Worm (Caenorhabditis elegans) whole organism, L4 larva: ENCODE measurements around the gene acdh-12.

Experiments used
- T26A8.4 ChIP-seq: fragments of 200-800 bp; sonication (Bioruptor generic); IDR thresholded peaks from 2 replicates; pipeline ENCODE4 v1.3.6; 2022; ENCODE audit warnings: missing genetic modification characterization, missing compliant biosample characterization
- ama-1 ChIP-seq: fragments of 150-350 bp; optimal IDR thresholded peaks from 2 replicates; lab custom pipeline; 2014; ENCODE audit warnings: inconsistent platforms, mixed read lengths
- ctbp-1 ChIP-seq: fragments of 200-800 bp; sonication (Bioruptor generic); IDR thresholded peaks from 2 replicates; pipeline ENCODE4 v1.3.6; 2022; ENCODE audit warnings: missing genetic modification reagents, missing genetic modification characterization, missing compliant biosample characterization
- fos-1 ChIP-seq: fragments of 150-350 bp; optimal IDR thresholded peaks from 2 replicates; lab custom pipeline; 2014; ENCODE audit warnings: missing biosample characterization, missing genetic modification characterization
- hif-1 ChIP-seq, 2 experiments: sonication (generic microtip); optimal IDR thresholded peaks; 2 replicates each; lab custom pipeline; 2016 to 2017; ENCODE audit warnings: missing compliant biosample characterization in 2 of 2, missing genetic modification characterization in 2 of 2, missing genetic modification reagents in 2 of 2, missing genotype in 2 of 2, mild to moderate bottlenecking in 1 of 2
- madf-9 ChIP-seq: fragments of 200-800 bp; sonication (Bioruptor generic); conservative IDR thresholded peaks from 2 replicates; pipeline ENCODE4 v1.3.6; 2022; ENCODE audit warnings: missing genetic modification reagents, missing genetic modification characterization, missing compliant biosample characterization
- mxl-3 ChIP-seq: fragments of 200-800 bp; sonication (Bioruptor generic); optimal IDR thresholded peaks from 2 replicates; lab custom pipeline; 2018; ENCODE audit warnings: mild to moderate bottlenecking, missing genetic modification characterization, missing compliant biosample characterization
- nhr-11 ChIP-seq: fragments of 150-350 bp; optimal IDR thresholded peaks from 2 replicates; lab custom pipeline; 2014; ENCODE audit warnings: missing biosample characterization, missing genetic modification characterization
- nhr-48 ChIP-seq: sonication (generic microtip); optimal IDR thresholded peaks from 2 replicates; lab custom pipeline; 2016; ENCODE audit warnings: mild to moderate bottlenecking, missing genetic modification characterization, missing compliant biosample characterization
- pha-4 ChIP-seq, 2 experiments: fragments of 150-350 bp in 1 of 2; fragments of 200-800 bp in 1 of 2; sonication (Bioruptor generic) in 1 of 2; IDR thresholded peaks in 1 of 2; optimal IDR thresholded peaks in 1 of 2; 2 replicates each; pipeline versions ENCODE4 v1.3.6 to Lab custom; 2014 to 2022; ENCODE audit warnings: missing genetic modification characterization in 2 of 2, missing genetic modification reagents in 2 of 2, missing biosample characterization in 1 of 2, missing compliant biosample characterization in 1 of 2
- skn-1 ChIP-seq: fragments of 150-350 bp; optimal IDR thresholded peaks from 2 replicates; lab custom pipeline; 2014; ENCODE audit warnings: missing biosample characterization, missing genetic modification characterization
- snpc-4 ChIP-seq: fragments of 150-350 bp; optimal IDR thresholded peaks from 2 replicates; lab custom pipeline; 2014; ENCODE audit warnings: missing biosample characterization, missing genetic modification characterization

DNA sequence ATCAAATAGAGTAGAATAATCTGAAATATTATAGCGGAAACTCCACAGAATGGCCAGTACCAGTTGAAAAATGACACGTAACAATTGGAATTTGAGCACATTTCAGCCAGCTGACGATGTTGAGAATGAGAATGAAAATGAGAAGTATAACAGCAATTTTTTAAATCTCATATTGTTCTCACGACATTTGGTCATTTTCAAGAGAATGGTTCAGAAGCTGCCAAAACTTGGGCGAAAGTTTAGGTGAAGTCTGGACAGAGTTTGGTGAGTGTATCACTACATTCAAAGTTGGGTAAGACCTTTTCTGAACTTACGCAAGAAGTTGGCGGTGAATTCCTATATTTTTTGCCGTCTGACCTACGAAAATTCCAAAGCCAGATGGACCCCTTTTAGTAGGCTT, 9.5 kb upstream of the acdh-12 start, which contains the start of gene srd-58:
- TF ChIP-seq nhr-11 (tag; lab: Kevin White, UChicago) (no peak), madf-9 (GFP tag; lab: Robert Waterston, UW) (no peak), fos-1 (tag; lab: Kevin White, UChicago) (no peak), hif-1 (tag; optimal IDR thresholded peaks at IDR 0.05; lab: Kevin White, UChicago) (no peak), snpc-4 (tag; lab: Kevin White, UChicago) (no peak), T26A8.4 (GFP tag; lab: Robert Waterston, UW) (no peak), pha-4 (GFP tag; IDR thresholded peaks at IDR 0.05; lab: Robert Waterston, UW) (no peak), pha-4 (tag; optimal IDR thresholded peaks at IDR 0.05; lab: Kevin White, UChicago) (no peak), ama-1 (no peak), skn-1 (no peak), nhr-48 (no peak), ctbp-1 (GFP tag; lab: Robert Waterston, UW) (no peak), mxl-3 (GFP tag; lab: Kevin White, UChicago) (no peak)
